Worm (Caenorhabditis elegans) whole organism, L1 larva: ENCODE results near the gene F58A6.2.

Experiments used
- C16A3.4 ChIP-seq: fragments of 150-350 bp; optimal IDR thresholded peaks from 2 replicates; lab custom pipeline; 2014; ENCODE audit warnings: missing biosample characterization, missing genetic modification characterization
- F16B12.6 ChIP-seq: fragments of 150-350 bp; optimal IDR thresholded peaks from 2 replicates; lab custom pipeline; 2014; ENCODE audit warnings: missing biosample characterization, missing genetic modification characterization
- aha-1 ChIP-seq: fragments of 150-350 bp; optimal IDR thresholded peaks from 2 replicates; lab custom pipeline; 2014; ENCODE audit warnings: missing biosample characterization, missing genetic modification characterization
- ama-1 ChIP-seq: fragments of 150-350 bp; optimal IDR thresholded peaks from 2 replicates; lab custom pipeline; 2014
- blmp-1 ChIP-seq: fragments of 150-350 bp; optimal IDR thresholded peaks from 2 replicates; lab custom pipeline; 2014; ENCODE audit warnings: missing biosample characterization, missing genetic modification characterization
- ceh-8 ChIP-seq: fragments of 200-800 bp; sonication (Bioruptor generic); optimal IDR thresholded peaks from 2 replicates; lab custom pipeline; 2018; ENCODE audit warnings: mild to moderate bottlenecking, missing genetic modification characterization, moderate library complexity, missing compliant biosample characterization
- ceh-82 ChIP-seq, 3 experiments: fragments of 150-350 bp in 1 of 3; sonication (generic microtip) in 2 of 3; optimal IDR thresholded peaks; 2 replicates each; lab custom pipeline; 2014 to 2017; ENCODE audit warnings: missing biosample characterization in 3 of 3, missing genetic modification characterization in 3 of 3
- ceh-90 ChIP-seq: sonication (generic microtip); optimal IDR thresholded peaks from 2 replicates; lab custom pipeline; 2016; ENCODE audit warnings: missing genetic modification characterization, missing compliant biosample characterization
- dsc-1 ChIP-seq: sonication (generic microtip); optimal IDR thresholded peaks from 2 replicates; lab custom pipeline; 2016; ENCODE audit warnings: mild to moderate bottlenecking, missing genetic modification characterization, missing compliant biosample characterization
- efl-1 ChIP-seq, 4 experiments: fragments of 150-350 bp; optimal IDR thresholded peaks in 3 of 4; peaks in 1 of 4; 1 replicate in 1 of 4; 2 replicates in 3 of 4; lab custom pipeline; 2014; ENCODE audit warnings: missing biosample characterization in 2 of 4, missing genetic modification characterization in 2 of 4, missing genetic modification reagents in 2 of 4
- elt-2 ChIP-seq: sonication (generic microtip); optimal IDR thresholded peaks from 2 replicates; lab custom pipeline; 2016; ENCODE audit warnings: missing genetic modification characterization, mild to moderate bottlenecking, inconsistent platforms, missing compliant biosample characterization, missing genetic modification reagents
- elt-3 ChIP-seq, 6 experiments: fragments of 150-350 bp in 1 of 6; sonication (generic microtip); optimal IDR thresholded peaks; 2 replicates each; lab custom pipeline; 2017 to 2018; ENCODE audit warnings: missing biosample characterization in 6 of 6, missing genetic modification characterization in 6 of 6, inconsistent platforms in 1 of 6
- ets-5 ChIP-seq: fragments of 200-800 bp; sonication (Bioruptor generic); IDR thresholded peaks from 2 replicates; pipeline ENCODE4 v1.3.6; 2022; ENCODE audit warnings: missing genetic modification characterization, missing compliant biosample characterization
- fkh-10 ChIP-seq: sonication (generic microtip); optimal IDR thresholded peaks from 2 replicates; lab custom pipeline; 2017; ENCODE audit warnings: missing biosample characterization, missing genetic modification reagents, missing genetic modification characterization
- fkh-8 ChIP-seq: sonication (generic microtip); optimal IDR thresholded peaks from 2 replicates; lab custom pipeline; 2016; ENCODE audit warnings: mild to moderate bottlenecking, missing genetic modification characterization, missing compliant biosample characterization
- grh-1 ChIP-seq: fragments of 200-800 bp; sonication (Bioruptor generic); IDR thresholded peaks from 2 replicates; pipeline ENCODE4 v1.3.6; 2022; ENCODE audit warnings: missing genetic modification reagents, missing genetic modification characterization, missing compliant biosample characterization
- hlh-17 ChIP-seq: fragments of 200-800 bp; sonication (Bioruptor generic); optimal IDR thresholded peaks from 2 replicates; lab custom pipeline; 2018; ENCODE audit warnings: missing genetic modification characterization, mild to moderate bottlenecking, missing compliant biosample characterization, moderate library complexity, borderline replicate concordance
- hlh-4 ChIP-seq: sonication (generic microtip); optimal IDR thresholded peaks from 2 replicates; lab custom pipeline; 2016; ENCODE audit warnings: mild to moderate bottlenecking, missing genetic modification characterization, missing compliant biosample characterization
- hpl-2 ChIP-seq: fragments of 150-350 bp; optimal IDR thresholded peaks from 2 replicates; lab custom pipeline; 2014; ENCODE audit warnings: missing biosample characterization, missing genetic modification reagents, missing genetic modification characterization
- irx-1 ChIP-seq: sonication (generic microtip); optimal IDR thresholded peaks from 2 replicates; lab custom pipeline; 2016; ENCODE audit warnings: missing genetic modification characterization, missing compliant biosample characterization
- jun-1 ChIP-seq: fragments of 150-350 bp; optimal IDR thresholded peaks from 2 replicates; lab custom pipeline; 2014; ENCODE audit warnings: missing biosample characterization, missing genetic modification reagents, missing genetic modification characterization
- lin-13 ChIP-seq: fragments of 150-350 bp; optimal IDR thresholded peaks from 2 replicates; lab custom pipeline; 2014; ENCODE audit warnings: missing biosample characterization, missing genetic modification reagents, missing genetic modification characterization
- lin-35 ChIP-seq, 2 experiments: fragments of 150-350 bp; optimal IDR thresholded peaks; 2 replicates each; lab custom pipeline; 2014; ENCODE audit warnings: missing biosample characterization in 2 of 2, missing genetic modification characterization in 2 of 2, missing genetic modification reagents in 2 of 2
- lin-39 ChIP-seq: fragments of 150-350 bp; optimal IDR thresholded peaks from 2 replicates; lab custom pipeline; 2014; ENCODE audit warnings: missing biosample characterization, missing genetic modification reagents, missing genetic modification characterization
- lir-3 ChIP-seq: sonication (generic microtip); optimal IDR thresholded peaks from 2 replicates; lab custom pipeline; 2016; ENCODE audit warnings: mild to moderate bottlenecking, missing genetic modification characterization, moderate library complexity, missing compliant biosample characterization; ENCODE audit not compliant: poor library complexity
- lsy-2 ChIP-seq, 2 experiments: fragments of 150-350 bp; optimal IDR thresholded peaks; 2 replicates each; lab custom pipeline; 2014; ENCODE audit warnings: missing biosample characterization in 2 of 2, missing genetic modification characterization in 2 of 2
- mdl-1 ChIP-seq, 2 experiments: fragments of 150-350 bp; optimal IDR thresholded peaks; 2 replicates each; lab custom pipeline; 2014 to 2017; ENCODE audit warnings: missing biosample characterization in 2 of 2, missing genetic modification characterization in 2 of 2, inconsistent platforms in 1 of 2
- mef-2 ChIP-seq: fragments of 150-350 bp; optimal IDR thresholded peaks from 2 replicates; lab custom pipeline; 2014; ENCODE audit warnings: missing biosample characterization, missing genetic modification characterization
- mep-1 ChIP-seq: fragments of 150-350 bp; optimal IDR thresholded peaks from 2 replicates; lab custom pipeline; 2014; ENCODE audit warnings: missing biosample characterization, missing genetic modification characterization
- nhr-12 ChIP-seq: sonication (generic microtip); optimal IDR thresholded peaks from 2 replicates; lab custom pipeline; 2017; ENCODE audit warnings: missing biosample characterization, missing genetic modification characterization
- nhr-19 ChIP-seq: fragments of 200-800 bp; sonication (Bioruptor generic); conservative IDR thresholded peaks from 2 replicates; pipeline ENCODE4 v1.3.6; 2022; ENCODE audit warnings: missing genetic modification characterization, missing compliant biosample characterization
- nhr-20 ChIP-seq: sonication (generic microtip); optimal IDR thresholded peaks from 2 replicates; lab custom pipeline; 2016; ENCODE audit warnings: mild to moderate bottlenecking, missing genetic modification characterization, missing compliant biosample characterization
- nhr-47 ChIP-seq: sonication (generic microtip); optimal IDR thresholded peaks from 2 replicates; lab custom pipeline; 2016; ENCODE audit warnings: mild to moderate bottlenecking, missing genetic modification characterization, moderate library complexity, missing compliant biosample characterization
- nhr-71 ChIP-seq: sonication (generic microtip); optimal IDR thresholded peaks from 2 replicates; lab custom pipeline; 2016; ENCODE audit warnings: mild to moderate bottlenecking, missing genetic modification characterization, moderate library complexity, missing compliant biosample characterization
- nhr-76 ChIP-seq: sonication (generic microtip); optimal IDR thresholded peaks from 2 replicates; lab custom pipeline; 2017; ENCODE audit warnings: missing biosample characterization, missing genetic modification characterization
- nhr-85 ChIP-seq: sonication (generic microtip); peaks from one replicate; lab custom pipeline; 2016; ENCODE audit warnings: missing genetic modification characterization, inconsistent platforms, missing compliant biosample characterization
- nhr-90 ChIP-seq: sonication (generic microtip); optimal IDR thresholded peaks from 2 replicates; lab custom pipeline; 2016; ENCODE audit warnings: mild to moderate bottlenecking, missing genetic modification characterization, missing compliant biosample characterization; ENCODE audit not compliant: poor library complexity
- pqm-1 ChIP-seq: sonication (generic microtip); optimal IDR thresholded peaks from 3 replicates; lab custom pipeline; 2017; ENCODE audit warnings: missing biosample characterization, missing genetic modification characterization
- rnt-1 ChIP-seq: sonication (generic microtip); optimal IDR thresholded peaks from 2 replicates; lab custom pipeline; 2016; ENCODE audit warnings: mild to moderate bottlenecking, missing genetic modification characterization, moderate library complexity, missing compliant biosample characterization
- skn-1 ChIP-seq: fragments of 150-350 bp; optimal IDR thresholded peaks from 2 replicates; lab custom pipeline; 2014; ENCODE audit warnings: missing biosample characterization, missing genetic modification characterization
- snpc-4 ChIP-seq: fragments of 150-350 bp; optimal IDR thresholded peaks from 2 replicates; lab custom pipeline; 2014; ENCODE audit warnings: missing biosample characterization, missing genetic modification characterization
- snu-23 ChIP-seq: sonication (generic microtip); optimal IDR thresholded peaks from 2 replicates; lab custom pipeline; 2016; ENCODE audit warnings: missing genetic modification characterization, missing compliant biosample characterization
- sup-37 ChIP-seq: fragments of 200-800 bp; sonication (Bioruptor generic); optimal IDR thresholded peaks from 2 replicates; lab custom pipeline; 2018; ENCODE audit warnings: mild to moderate bottlenecking, missing genetic modification characterization, missing compliant biosample characterization
- swsn-7 ChIP-seq: sonication (generic microtip); optimal IDR thresholded peaks from 2 replicates; lab custom pipeline; 2016; ENCODE audit warnings: missing genetic modification characterization, missing compliant biosample characterization
- tbx-2 ChIP-seq: sonication (generic microtip); optimal IDR thresholded peaks from 2 replicates; lab custom pipeline; 2016; ENCODE audit warnings: missing genetic modification characterization, missing compliant biosample characterization
- unc-130 ChIP-seq: fragments of 150-350 bp; optimal IDR thresholded peaks from 2 replicates; lab custom pipeline; 2017; ENCODE audit warnings: missing biosample characterization, missing genetic modification characterization, inconsistent platforms
- unc-86 ChIP-seq: sonication (generic microtip); optimal IDR thresholded peaks from 2 replicates; lab custom pipeline; 2016; ENCODE audit warnings: missing genetic modification characterization, missing compliant biosample characterization
- xbp-1 ChIP-seq: sonication (generic microtip); optimal IDR thresholded peaks from 2 replicates; lab custom pipeline; 2016; ENCODE audit warnings: missing genetic modification characterization, missing compliant biosample characterization
- ztf-4 ChIP-seq: fragments of 150-350 bp; optimal IDR thresholded peaks from 2 replicates; lab custom pipeline; 2014; ENCODE audit warnings: missing biosample characterization, missing genetic modification characterization

F58A6.2 gene

DNA sequence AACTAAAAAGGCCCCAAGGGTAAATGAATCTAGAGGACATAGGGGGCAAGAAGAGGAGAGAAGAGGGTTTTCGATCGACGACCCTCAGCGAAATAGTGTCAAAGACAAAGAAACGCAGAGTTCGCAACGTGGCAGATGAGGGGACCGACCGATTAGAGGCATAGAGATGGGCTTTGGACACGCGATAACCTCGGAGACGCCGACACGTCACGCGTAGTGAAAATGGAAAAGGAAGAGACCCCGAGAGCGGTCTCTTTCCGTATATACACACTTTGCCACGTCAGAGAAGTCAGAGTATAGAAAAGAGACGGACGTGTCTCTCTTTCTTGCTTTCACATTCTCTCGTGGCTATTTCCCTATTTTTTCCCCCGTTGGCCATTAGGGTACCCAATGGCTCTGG is 45.0 kb downstream of the F58A6.2 start (continued):
- peak; percentile 34 for TF ChIP-seq skn-1
- TF ChIP-seq nhr-12 (tag; lab: Kevin White, UChicago): no peak
- TF ChIP-seq blmp-1 (tag; lab: Kevin White, UChicago): peak; percentile 72
- peak; percentile 57 for TF ChIP-seq unc-86
- TF ChIP-seq lin-35 (GFP tag; optimal IDR thresholded peaks at IDR 0.05; lab: Kevin White, UChicago): peak; percentile 57 to 61
- peak; percentile 58 for TF ChIP-seq ztf-4 (tag; lab: Kevin White, UChicago)
- TF ChIP-seq snu-23: peak; percentile 90
- peak; percentile 43 for TF ChIP-seq C16A3.4 (tag; lab: Kevin White, UChicago)
- no peak for TF ChIP-seq pqm-1
- TF ChIP-seq nhr-47 (tag; lab: Kevin White, UChicago): peak; percentile 81
- no peak for TF ChIP-seq nhr-76 (tag; lab: Kevin White, UChicago)
- no peak for TF ChIP-seq aha-1 (tag; lab: Kevin White, UChicago)
- peak; percentile 13 for TF ChIP-seq hpl-2 (GFP tag; lab: Kevin White, UChicago)
- TF ChIP-seq elt-3 (tag; optimal IDR thresholded peaks at IDR 0.05; lab: Kevin White, UChicago): peak in 1 of 6 experiments; percentile 11
- TF ChIP-seq xbp-1 (tag; lab: Kevin White, UChicago): peak; percentile 90
- no peak for TF ChIP-seq hlh-17
- TF ChIP-seq efl-1 (optimal IDR thresholded peaks at IDR 0.05; lab: Kevin White, UChicago): peak; percentile 57 to 75
- TF ChIP-seq efl-1 (GFP tag; optimal IDR thresholded peaks at IDR 0.05 in 1 of 2; lab: Kevin White, UChicago): peak; percentile 27 to 93
- TF ChIP-seq fkh-10: peak; percentile 59
- TF ChIP-seq, all 84 proteins: peak for 42

DNA sequence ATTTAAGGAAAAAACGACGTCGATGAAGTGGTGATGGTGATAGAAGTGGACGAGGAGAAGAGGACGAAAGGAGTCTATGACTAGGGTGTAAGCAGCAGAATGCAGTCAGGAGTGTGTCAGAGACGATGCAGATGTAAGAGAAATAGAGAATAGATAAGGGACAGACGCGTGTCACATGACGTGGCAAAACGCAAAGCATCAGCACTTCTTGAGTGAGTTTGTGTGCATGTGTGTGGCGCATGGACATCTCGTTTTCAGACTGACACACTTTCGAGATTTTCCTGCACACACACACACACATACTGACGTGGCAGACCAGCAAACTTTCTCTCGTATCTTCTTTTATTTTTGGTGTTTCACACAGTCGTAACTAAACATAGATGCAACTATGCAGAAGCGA is 45.9 kb downstream of the F58A6.2 start:
- TF ChIP-seq tbx-2 (tag; lab: Kevin White, UChicago) (peak; percentile 30), F16B12.6 (tag; lab: Kevin White, UChicago) (no peak), ceh-8 (no peak), xbp-1 (tag; lab: Kevin White, UChicago) (peak; percentile 69), lin-13 (GFP tag; lab: Kevin White, UChicago) (peak; percentile 38), grh-1 (GFP tag; lab: Robert Waterston, UW) (no peak), ama-1 (lab: Kevin White, UChicago) (peak; percentile 48), snpc-4 (tag; lab: Kevin White, UChicago) (peak; percentile 30), ceh-82 (tag; optimal IDR thresholded peaks at IDR 0.05; lab: Kevin White, UChicago) (peak in 2 of 3 experiments; percentile 35 to 36), sup-37 (GFP tag; lab: Kevin White, UChicago) (no peak), nhr-90 (tag; lab: Kevin White, UChicago) (peak; percentile 45), ceh-90 (tag; lab: Kevin White, UChicago) (no peak), ets-5 (no peak), nhr-20 (tag; lab: Kevin White, UChicago) (peak; percentile 80), C16A3.4 (tag; lab: Kevin White, UChicago) (peak; percentile 15), elt-2 (tag; lab: Kevin White, UChicago) (peak; percentile 97), unc-130 (peak; percentile 33), elt-3 (tag; optimal IDR thresholded peaks at IDR 0.05; lab: Kevin White, UChicago) (peak in 2 of 6 experiments; percentile 6 to 20), lin-35 (GFP tag; optimal IDR thresholded peaks at IDR 0.05; lab: Kevin White, UChicago) (peak; percentile 58 to 76), nhr-47 (tag; lab: Kevin White, UChicago) (peak; percentile 73), efl-1 (optimal IDR thresholded peaks at IDR 0.05; lab: Kevin White, UChicago) (peak; percentile 43 to 46), efl-1 (GFP tag; optimal IDR thresholded peaks at IDR 0.05 in 1 of 2; lab: Kevin White, UChicago) (peak in 1 of 2 experiments; percentile 90), mdl-1 (tag; optimal IDR thresholded peaks at IDR 0.05; lab: Kevin White, UChicago) (peak in 1 of 2 experiments; percentile 80), nhr-71 (tag; lab: Kevin White, UChicago) (peak; percentile 83), hpl-2 (GFP tag; lab: Kevin White, UChicago) (no peak), nhr-85 (tag; lab: Kevin White, UChicago) (peak; percentile 85), irx-1 (tag; lab: Kevin White, UChicago) (peak; percentile 9), jun-1 (tag; lab: Kevin White, UChicago) (peak; percentile 53), lsy-2 (tag; optimal IDR thresholded peaks at IDR 0.05; lab: Kevin White, UChicago) (peak; percentile 57 to 67), mep-1 (peak; percentile 77), nhr-19 (GFP tag; lab: Robert Waterston, UW) (peak; percentile 63), lin-39 (tag; lab: Kevin White, UChicago) (no peak), dsc-1 (tag; lab: Kevin White, UChicago) (peak; percentile 34), fkh-8 (tag; lab: Kevin White, UChicago) (peak; percentile 66), ztf-4 (tag; lab: Kevin White, UChicago) (peak; percentile 71), snu-23 (peak; percentile 74), lir-3 (tag; lab: Kevin White, UChicago) (peak; percentile 53), nhr-76 (tag; lab: Kevin White, UChicago) (no peak), hlh-4 (tag; lab: Kevin White, UChicago) (no peak), swsn-7 (peak; percentile 57), mef-2 (tag; lab: Kevin White, UChicago) (peak; percentile 2), rnt-1 (tag; lab: Kevin White, UChicago) (peak; percentile 54), pqm-1 (peak; percentile 56), blmp-1 (tag; lab: Kevin White, UChicago) (no peak)
